Worm (Caenorhabditis elegans) whole organism, young adult: Measurements from ENCODE around the gene nac-2.

Source experiments
- attf-6 ChIP-seq: fragments of 200-800 bp; sonication (Bioruptor generic); IDR thresholded peaks from 2 replicates; pipeline ENCODE4 v1.3.6; 2022; ENCODE audit warnings: missing genetic modification reagents, missing genetic modification characterization, missing compliant biosample characterization
- bed-1 ChIP-seq: fragments of 200-800 bp; sonication (Bioruptor generic); IDR thresholded peaks from 2 replicates; pipeline ENCODE4 v1.3.6; 2022; ENCODE audit warnings: missing genetic modification reagents, missing genetic modification characterization, missing compliant biosample characterization
- ceh-79 ChIP-seq: sonication (generic microtip); optimal IDR thresholded peaks from 2 replicates; lab custom pipeline; 2017; ENCODE audit warnings: mild to moderate bottlenecking, missing genetic modification characterization, missing compliant biosample characterization
- dpl-1 ChIP-seq: fragments of 150-350 bp; optimal IDR thresholded peaks from 2 replicates; lab custom pipeline; 2014; ENCODE audit warnings: missing biosample characterization, missing genetic modification reagents, missing genetic modification characterization
- madf-3 ChIP-seq: fragments of 200-800 bp; sonication (Bioruptor generic); IDR thresholded peaks from 2 replicates; pipeline ENCODE4 v1.3.6; 2022; ENCODE audit warnings: missing genetic modification reagents, missing genetic modification characterization, missing compliant biosample characterization
- madf-6 ChIP-seq: fragments of 200-800 bp; sonication (Bioruptor generic); IDR thresholded peaks from 2 replicates; pipeline ENCODE4 v1.3.6; 2022; ENCODE audit warnings: missing genetic modification reagents, missing genetic modification characterization, missing compliant biosample characterization
- nfya-1 ChIP-seq: sonication (generic microtip); optimal IDR thresholded peaks from 2 replicates; lab custom pipeline; 2017; ENCODE audit warnings: antibody characterized with exemption, missing compliant biosample characterization, missing genetic modification characterization, borderline replicate concordance; ENCODE audit not compliant: insufficient read depth
- pha-4 ChIP-seq: fragments of 150-350 bp; sonication (generic microtip); optimal IDR thresholded peaks from 2 replicates; lab custom pipeline; 2014; ENCODE audit warnings: missing biosample characterization, missing genetic modification reagents, missing genetic modification characterization
- ztf-18 ChIP-seq: sonication (generic microtip); optimal IDR thresholded peaks from 2 replicates; lab custom pipeline; 2016; ENCODE audit warnings: missing genotype, mild to moderate bottlenecking, missing genetic modification characterization, missing compliant biosample characterization

DNA sequence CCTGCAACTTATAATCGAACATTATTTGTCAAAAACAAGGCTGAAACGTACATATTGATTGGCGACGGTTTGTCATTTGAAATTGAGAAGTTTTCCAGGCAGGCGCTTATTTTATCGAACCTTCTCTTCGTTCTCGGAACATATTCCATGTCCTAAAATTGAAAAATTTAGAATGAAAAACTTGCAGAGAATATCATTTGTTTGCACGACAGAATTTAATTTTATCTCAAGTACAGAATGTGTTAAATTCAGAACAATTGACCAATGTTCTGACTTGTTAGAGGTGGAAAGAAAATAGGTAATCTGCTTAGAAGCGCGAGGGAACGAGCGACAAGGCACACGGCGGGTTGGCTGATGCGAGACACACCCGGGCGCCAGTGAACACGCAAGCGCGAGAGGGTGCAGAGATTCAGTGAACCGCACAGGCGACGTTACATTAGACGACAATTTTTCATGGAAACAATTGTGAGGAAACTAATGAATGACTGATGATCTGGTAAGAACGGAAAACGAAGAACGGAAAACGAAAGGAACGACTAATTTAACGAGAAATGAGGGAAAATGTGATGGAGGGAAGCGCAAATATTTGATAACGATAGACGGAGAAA, 9.4 kb upstream of the nac-2 start:
- no peak; the same call in 1 of the 2 replicates for TF ChIP-seq madf-3 (GFP tag; lab: Robert Waterston, UW)
- no peak for TF ChIP-seq nfya-1 (tag; lab: Kevin White, UChicago)
- TF ChIP-seq madf-6 (GFP tag; lab: Robert Waterston, UW): 0 out of 2 replicates have a peak, but pooled peaks have one; percentile 11
- no peak for TF ChIP-seq pha-4 (tag; lab: Kevin White, UChicago)
- TF ChIP-seq bed-1 (GFP tag; lab: Robert Waterston, UW): no peak
- no peak for TF ChIP-seq ztf-18 (tag; lab: Kevin White, UChicago)
- TF ChIP-seq dpl-1 (GFP tag; lab: Kevin White, UChicago): no peak
- TF ChIP-seq ceh-79 (tag; lab: Kevin White, UChicago): peak; percentile 38
- no peak for TF ChIP-seq attf-6 (GFP tag; lab: Robert Waterston, UW)
